Fruit fly (Drosophila melanogaster) whole organism, prepupa: ENCODE results near the gene orb.

ENCODE experiments used
- Blimp-1 ChIP-seq: fragments of 200-800 bp; sonication (Bioruptor generic); optimal IDR thresholded peaks from 3 replicates; lab custom pipeline; 2017; ENCODE audit warnings: missing biosample characterization, missing genetic modification characterization, mild to moderate bottlenecking, moderate library complexity, missing genetic modification reagents
- CG10631 ChIP-seq: fragments of 200-800 bp; sonication (Bioruptor generic); optimal IDR thresholded peaks from 2 replicates; lab custom pipeline; 2016; ENCODE audit warnings: missing biosample characterization, missing genetic modification characterization
- CG10669 ChIP-seq: fragments of 200-800 bp; sonication (Bioruptor generic); optimal IDR thresholded peaks from 3 replicates; lab custom pipeline; 2018; ENCODE audit warnings: missing biosample characterization, mild to moderate bottlenecking, missing genetic modification characterization, moderate library complexity
- CG11294 ChIP-seq: fragments of 200-800 bp; sonication (Bioruptor generic); IDR thresholded peaks from 2 replicates; pipeline ENCODE4 v1.3.6; 2022; ENCODE audit warnings: missing biosample characterization, missing genetic modification characterization
- CG11762 ChIP-seq: fragments of 200-800 bp; sonication (Bioruptor generic); optimal IDR thresholded peaks from 3 replicates; lab custom pipeline; 2016; ENCODE audit warnings: missing biosample characterization, missing genetic modification characterization; ENCODE audit not compliant: insufficient read depth
- CG1621 ChIP-seq: fragments of 200-800 bp; sonication (Bioruptor generic); optimal IDR thresholded peaks from 3 replicates; lab custom pipeline; 2018; ENCODE audit warnings: missing biosample characterization, mild to moderate bottlenecking, missing genetic modification characterization
- CG16779 ChIP-seq: fragments of 200-800 bp; sonication (Bioruptor generic); optimal IDR thresholded peaks from 3 replicates; lab custom pipeline; 2017; ENCODE audit warnings: missing biosample characterization, mild to moderate bottlenecking, missing genetic modification characterization
- CG3032 ChIP-seq: fragments of 200-800 bp; optimal IDR thresholded peaks from 2 replicates; lab custom pipeline; 2019; ENCODE audit warnings: missing biosample characterization, mild to moderate bottlenecking, missing genetic modification characterization, moderate library complexity
- CG32006 ChIP-seq: fragments of 200-800 bp; sonication (Bioruptor generic); optimal IDR thresholded peaks from 3 replicates; lab custom pipeline; 2017; ENCODE audit warnings: missing biosample characterization, mild to moderate bottlenecking, missing genetic modification characterization
- CG3919 ChIP-seq: fragments of 200-800 bp; sonication (Bioruptor generic); optimal IDR thresholded peaks from 3 replicates; lab custom pipeline; 2016; ENCODE audit warnings: missing biosample characterization, missing genetic modification characterization
- CG4318 ChIP-seq: fragments of 200-800 bp; sonication (Bioruptor generic); optimal IDR thresholded peaks from 3 replicates; lab custom pipeline; 2017; ENCODE audit warnings: missing biosample characterization, mild to moderate bottlenecking, missing genetic modification characterization
- CG6276 ChIP-seq: fragments of 200-800 bp; sonication (Bioruptor generic); optimal IDR thresholded peaks from 2 replicates; lab custom pipeline; 2017; ENCODE audit warnings: missing biosample characterization, mild to moderate bottlenecking, missing genetic modification characterization
- CG6792 ChIP-seq: fragments of 200-800 bp; sonication (Bioruptor generic); optimal IDR thresholded peaks from 3 replicates; lab custom pipeline; 2016; ENCODE audit warnings: missing biosample characterization, missing genetic modification characterization
- CG6808 ChIP-seq: fragments of 200-800 bp; sonication (Bioruptor generic); optimal IDR thresholded peaks from 3 replicates; lab custom pipeline; 2017; ENCODE audit warnings: missing biosample characterization, missing genetic modification characterization, mild to moderate bottlenecking, moderate library complexity, missing genetic modification reagents
- CG6854 ChIP-seq: fragments of 200-800 bp; sonication (Bioruptor generic); optimal IDR thresholded peaks from 2 replicates; lab custom pipeline; 2017; ENCODE audit warnings: missing biosample characterization, mild to moderate bottlenecking, missing genetic modification characterization
- CG8119 ChIP-seq: fragments of 200-800 bp; sonication (Bioruptor generic); IDR thresholded peaks from 3 replicates; pipeline ENCODE4 v1.3.6; 2022; ENCODE audit warnings: missing biosample characterization, missing genetic modification characterization
- CG8319 ChIP-seq: fragments of 200-800 bp; sonication (Bioruptor generic); optimal IDR thresholded peaks from 3 replicates; lab custom pipeline; 2016; ENCODE audit warnings: missing biosample characterization, missing genetic modification characterization
- CG8632 ChIP-seq: fragments of 200-800 bp; sonication (Bioruptor generic); optimal IDR thresholded peaks from 3 replicates; lab custom pipeline; 2016; ENCODE audit warnings: missing biosample characterization, missing genetic modification characterization
- CG9139 ChIP-seq: fragments of 200-800 bp; sonication (Bioruptor generic); optimal IDR thresholded peaks from 3 replicates; lab custom pipeline; 2017; ENCODE audit warnings: missing biosample characterization, mild to moderate bottlenecking, missing genetic modification characterization
- Eip75B ChIP-seq: fragments of 200-800 bp; sonication (Bioruptor generic); optimal IDR thresholded peaks from 3 replicates; lab custom pipeline; 2016; ENCODE audit warnings: missing biosample characterization, missing genetic modification characterization
- Eip78C ChIP-seq: fragments of 200-800 bp; sonication (Bioruptor generic); peaks from one replicate; lab custom pipeline; 2016; ENCODE audit warnings: missing biosample characterization, missing genetic modification characterization
- Eip93F ChIP-seq: fragments of 200-800 bp; sonication (Bioruptor generic); optimal IDR thresholded peaks from 2 replicates; lab custom pipeline; 2016; ENCODE audit warnings: missing biosample characterization, mild to moderate bottlenecking, missing genetic modification characterization
- Ets96B ChIP-seq: fragments of 200-800 bp; optimal IDR thresholded peaks from 2 replicates; lab custom pipeline; 2019; ENCODE audit warnings: missing biosample characterization, mild to moderate bottlenecking, missing genetic modification characterization, moderate library complexity
- Gug ChIP-seq: fragments of 200-800 bp; sonication (Bioruptor generic); IDR thresholded peaks from 2 replicates; pipeline ENCODE4 v1.3.6; 2022; ENCODE audit warnings: missing biosample characterization, missing genetic modification characterization
- Hr38 ChIP-seq: sonication (Bioruptor generic); optimal IDR thresholded peaks from 2 replicates; lab custom pipeline; 2016; ENCODE audit warnings: missing biosample characterization, missing genetic modification characterization
- Hr39 ChIP-seq: fragments of 200-800 bp; sonication (Bioruptor generic); optimal IDR thresholded peaks from 2 replicates; lab custom pipeline; 2016; ENCODE audit warnings: missing biosample characterization, missing genetic modification characterization
- Lpt ChIP-seq: fragments of 200-800 bp; sonication (Bioruptor generic); optimal IDR thresholded peaks from 3 replicates; lab custom pipeline; 2016; ENCODE audit warnings: missing biosample characterization, missing genetic modification characterization
- Met ChIP-seq: fragments of 200-800 bp; sonication (Bioruptor generic); optimal IDR thresholded peaks from 3 replicates; lab custom pipeline; 2016; ENCODE audit warnings: missing biosample characterization, missing genetic modification characterization
- OdsH ChIP-seq: fragments of 200-800 bp; sonication (Bioruptor generic); optimal IDR thresholded peaks from 3 replicates; lab custom pipeline; 2016; ENCODE audit warnings: missing biosample characterization, missing genetic modification characterization
- Smox ChIP-seq: fragments of 200-800 bp; sonication (Bioruptor generic); optimal IDR thresholded peaks from 3 replicates; lab custom pipeline; 2016; ENCODE audit warnings: missing biosample characterization, missing genetic modification characterization
- Sox102F ChIP-seq: fragments of 200-800 bp; sonication (Bioruptor generic); optimal IDR thresholded peaks from 2 replicates; lab custom pipeline; 2016; ENCODE audit warnings: missing biosample characterization, mild to moderate bottlenecking, missing genetic modification characterization
- Sox14 ChIP-seq: fragments of 200-800 bp; sonication (Bioruptor generic); optimal IDR thresholded peaks from 3 replicates; lab custom pipeline; 2016; ENCODE audit warnings: missing biosample characterization, missing genetic modification characterization
- achi ChIP-seq: fragments of 200-800 bp; sonication (Bioruptor generic); optimal IDR thresholded peaks from 3 replicates; lab custom pipeline; 2016; ENCODE audit warnings: missing biosample characterization, missing genetic modification characterization
- acj6 ChIP-seq: fragments of 200-800 bp; sonication (Bioruptor generic); optimal IDR thresholded peaks from 3 replicates; lab custom pipeline; 2016; ENCODE audit warnings: missing biosample characterization, missing genetic modification characterization
- dac ChIP-seq: fragments of 200-800 bp; sonication (Bioruptor generic); optimal IDR thresholded peaks from 2 replicates; lab custom pipeline; 2017; ENCODE audit warnings: missing biosample characterization, mild to moderate bottlenecking, missing genetic modification characterization
- dsx ChIP-seq: fragments of 200-800 bp; optimal IDR thresholded peaks from 3 replicates; lab custom pipeline; 2019; ENCODE audit warnings: missing biosample characterization, mild to moderate bottlenecking, missing genetic modification characterization, moderate library complexity; ENCODE audit not compliant: poor library complexity, severe bottlenecking
- eg ChIP-seq: fragments of 200-800 bp; sonication (Bioruptor generic); IDR thresholded peaks from 3 replicates; pipeline ENCODE4 v1.3.6; 2022; ENCODE audit warnings: missing biosample characterization, missing genetic modification characterization
- esn ChIP-seq: fragments of 200-800 bp; sonication (Bioruptor generic); optimal IDR thresholded peaks from 2 replicates; lab custom pipeline; 2016; ENCODE audit warnings: missing biosample characterization, mild to moderate bottlenecking, missing genetic modification characterization, moderate library complexity
- fd59A ChIP-seq: fragments of 200-800 bp; sonication (Bioruptor generic); optimal IDR thresholded peaks from 2 replicates; lab custom pipeline; 2017; ENCODE audit warnings: missing biosample characterization, mild to moderate bottlenecking, missing genetic modification characterization, missing genetic modification reagents
- fd85E ChIP-seq: fragments of 200-800 bp; sonication (Bioruptor generic); optimal IDR thresholded peaks from 3 replicates; lab custom pipeline; 2016; ENCODE audit warnings: missing biosample characterization, missing genetic modification characterization
- fkh ChIP-seq: fragments of 200-800 bp; sonication (Bioruptor generic); optimal IDR thresholded peaks from 3 replicates; lab custom pipeline; 2017; ENCODE audit warnings: missing biosample characterization, mild to moderate bottlenecking, missing genetic modification characterization, moderate library complexity
- lz ChIP-seq: fragments of 200-800 bp; sonication (Bioruptor generic); optimal IDR thresholded peaks from 3 replicates; lab custom pipeline; 2016; ENCODE audit warnings: missing biosample characterization, missing genetic modification characterization
- pdm3 ChIP-seq: fragments of 200-800 bp; sonication (Bioruptor generic); optimal IDR thresholded peaks from 3 replicates; lab custom pipeline; 2016; ENCODE audit warnings: missing biosample characterization, missing genetic modification characterization
- salr ChIP-seq, 2 experiments: fragments of 200-800 bp; sonication (Bioruptor generic); optimal IDR thresholded peaks; 3 replicates each; lab custom pipeline; 2016 to 2018; ENCODE audit warnings: missing biosample characterization in 2 of 2, missing genetic modification characterization in 2 of 2, mild to moderate bottlenecking in 1 of 2
- spab ChIP-seq: fragments of 200-800 bp; sonication (Bioruptor generic); optimal IDR thresholded peaks from 2 replicates; lab custom pipeline; 2017; ENCODE audit warnings: missing biosample characterization, mild to moderate bottlenecking, missing genetic modification characterization, missing genetic modification reagents
- ss ChIP-seq, 2 experiments: fragments of 200-800 bp; sonication (Bioruptor generic); optimal IDR thresholded peaks; 2 replicates in 1 of 2; 3 replicates in 1 of 2; lab custom pipeline; 2017 to 2018; ENCODE audit warnings: mild to moderate bottlenecking in 2 of 2, missing biosample characterization in 2 of 2, missing genetic modification characterization in 2 of 2, moderate library complexity in 1 of 2
- svp ChIP-seq: fragments of 200-800 bp; sonication (Bioruptor generic); peaks from one replicate; lab custom pipeline; 2016; ENCODE audit warnings: missing biosample characterization, missing genetic modification characterization
- topi ChIP-seq: fragments of 200-800 bp; sonication (Bioruptor generic); optimal IDR thresholded peaks from 3 replicates; lab custom pipeline; 2016; ENCODE audit warnings: missing biosample characterization, missing genetic modification characterization
- vri ChIP-seq: fragments of 200-800 bp; sonication (Bioruptor generic); optimal IDR thresholded peaks from 3 replicates; lab custom pipeline; 2016; ENCODE audit warnings: missing biosample characterization, mild to moderate bottlenecking, missing genetic modification characterization

orb gene

DNA sequence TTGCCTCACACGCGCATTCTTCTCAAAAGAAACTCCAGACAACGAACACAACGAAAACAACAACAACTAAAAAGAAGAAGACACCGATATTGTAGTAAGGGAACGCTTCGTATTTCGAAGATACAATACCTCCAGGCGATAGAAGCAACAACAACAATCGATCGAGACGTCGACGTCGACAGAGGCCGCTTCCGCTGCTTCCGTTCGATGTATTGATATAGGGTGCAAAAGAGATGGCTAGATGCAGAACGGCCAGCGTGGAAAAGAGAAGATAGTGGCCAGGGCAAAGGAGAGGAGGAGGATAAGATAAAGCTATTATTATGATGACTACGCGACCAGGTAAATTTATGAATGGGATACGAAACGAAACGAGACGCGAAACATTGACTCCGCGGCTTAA, 34.6 kb upstream of the orb start:
- TF ChIP-seq CG11294: no peak
- TF ChIP-seq Ets96B (tag; lab: Kevin White, UChicago): no peak
- TF ChIP-seq fkh: peak; percentile 65
- TF ChIP-seq Hr39 (GFP tag; lab: Kevin White, UChicago): no peak

dm6 chr3R:23314332-23314731, 33.7 kb upstream of the orb start:
- peak; percentile 72 for TF ChIP-seq CG6854 (GFP tag; lab: Kevin White, UChicago)
- no peak for TF ChIP-seq Hr39 (GFP tag; lab: Kevin White, UChicago)
- no peak for TF ChIP-seq CG4318 (GFP tag; lab: Kevin White, UChicago)
- no peak for TF ChIP-seq Smox (GFP tag; lab: Kevin White, UChicago)
- TF ChIP-seq Eip93F (GFP tag; lab: Kevin White, UChicago): no peak
- TF ChIP-seq CG16779 (tag; lab: Kevin White, UChicago): peak; percentile 69
- no peak for TF ChIP-seq Gug (GFP tag; lab: Robert Waterston, UW)
- peak; percentile 34 for TF ChIP-seq Sox102F (GFP tag; lab: Kevin White, UChicago)
- peak; percentile 54 for TF ChIP-seq Ets96B (tag; lab: Kevin White, UChicago)
- TF ChIP-seq CG8632 (GFP tag; lab: Kevin White, UChicago): peak; percentile 42
- peak; percentile 38 for TF ChIP-seq CG1621
- TF ChIP-seq topi (GFP tag; lab: Kevin White, UChicago): no peak
- TF ChIP-seq fd85E (GFP tag; lab: Kevin White, UChicago): peak; percentile 19
- peak; percentile 87 for TF ChIP-seq eg
- peak; percentile 47 for TF ChIP-seq CG6792
- TF ChIP-seq CG6276 (GFP tag; lab: Kevin White, UChicago): peak; percentile 65
- peak; percentile 48 for TF ChIP-seq dsx (GFP tag; lab: Kevin White, UChicago)
- no peak for TF ChIP-seq lz (GFP tag; lab: Kevin White, UChicago)
- peak; percentile 69 for TF ChIP-seq CG8119 (GFP tag; lab: Robert Waterston, UW)
- TF ChIP-seq CG11762 (GFP tag; lab: Kevin White, UChicago): no peak
- TF ChIP-seq acj6: peak; percentile 23
- TF ChIP-seq CG11294: no peak
- TF ChIP-seq CG9139: peak; percentile 72
- peak; percentile 69 to 82 for TF ChIP-seq ss (GFP tag; optimal IDR thresholded peaks at IDR 0.05; lab: Kevin White, UChicago)
- TF ChIP-seq CG10669 (GFP tag; lab: Kevin White, UChicago): peak; percentile 56
- TF ChIP-seq OdsH (GFP tag; lab: Kevin White, UChicago): peak; percentile 19
- peak; percentile 9 for TF ChIP-seq vri (GFP tag; lab: Kevin White, UChicago)
- peak; percentile 2 for TF ChIP-seq esn (GFP tag; lab: Kevin White, UChicago)
- no peak for TF ChIP-seq Blimp-1 (GFP tag; lab: Kevin White, UChicago)
- no peak for TF ChIP-seq CG32006 (GFP tag; lab: Kevin White, UChicago)
- TF ChIP-seq Lpt (GFP tag; lab: Kevin White, UChicago): peak; percentile 38
- no peak for TF ChIP-seq svp (GFP tag; lab: Kevin White, UChicago)
- TF ChIP-seq fkh: peak; percentile 89
- TF ChIP-seq CG3032 (tag; lab: Kevin White, UChicago): peak; percentile 38
- TF ChIP-seq CG8319 (GFP tag; lab: Kevin White, UChicago): no peak
- TF ChIP-seq Eip75B (GFP tag; lab: Kevin White, UChicago): peak; percentile 13
- TF ChIP-seq Eip78C (GFP tag; lab: Kevin White, UChicago): peak; percentile 84
- peak; percentile 18 for TF ChIP-seq fd59A
- TF ChIP-seq CG6808 (GFP tag; lab: Kevin White, UChicago): peak; percentile 59
- no peak for TF ChIP-seq dac (GFP tag; lab: Kevin White, UChicago)
- TF ChIP-seq CG3919 (GFP tag; lab: Kevin White, UChicago): peak; percentile 76
- TF ChIP-seq pdm3 (GFP tag; lab: Kevin White, UChicago): peak; percentile 24
- peak; percentile 25 for TF ChIP-seq achi (GFP tag; lab: Kevin White, UChicago)
- no peak for TF ChIP-seq CG10631 (GFP tag; lab: Kevin White, UChicago)
- no peak for TF ChIP-seq Sox14 (GFP tag; lab: Kevin White, UChicago)
- TF ChIP-seq salr (GFP tag; optimal IDR thresholded peaks at IDR 0.05; lab: Kevin White, UChicago): peak; percentile 13 to 30
- no peak for TF ChIP-seq Hr38 (GFP tag; lab: Kevin White, UChicago)
- TF ChIP-seq Met (GFP tag; lab: Kevin White, UChicago): peak; percentile 8
- TF ChIP-seq spab (GFP tag; lab: Kevin White, UChicago): peak; percentile 43
